Worm (Caenorhabditis elegans): ENCODE data around the gene rpn-13.

DNA sequence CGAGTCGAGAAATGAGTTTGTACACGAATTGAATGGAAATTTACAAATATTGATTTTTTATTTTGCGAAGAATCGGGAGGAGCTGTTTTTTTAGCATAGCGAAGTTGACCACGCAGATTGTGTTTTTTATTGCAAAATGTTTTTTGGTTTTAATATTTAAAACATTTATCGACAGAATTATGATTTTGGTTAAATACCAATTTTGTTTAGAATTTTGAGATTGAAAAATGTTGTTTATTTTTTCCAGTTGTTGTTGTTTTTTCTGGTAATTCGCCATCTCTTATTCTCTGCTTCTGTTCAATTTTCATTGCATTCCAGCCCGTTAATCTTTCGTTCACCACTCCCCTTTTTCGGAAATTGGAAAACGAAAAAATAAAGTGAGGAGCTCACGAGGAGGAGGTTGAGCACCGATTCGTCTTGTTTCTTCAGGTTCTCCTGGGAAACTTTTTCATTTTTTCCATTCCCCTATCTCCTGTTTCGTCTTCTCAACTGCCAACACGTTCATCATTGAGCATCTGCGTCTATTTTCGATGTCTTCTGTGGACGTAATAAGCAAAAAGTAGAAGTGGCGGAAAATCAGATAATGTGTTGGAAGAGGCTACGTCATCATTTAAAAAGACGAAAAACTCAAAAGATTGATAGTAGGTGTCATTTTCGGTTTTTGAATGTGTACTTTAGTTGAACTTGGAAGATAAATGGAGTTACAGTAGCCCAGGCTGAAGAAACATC is 45.6 kb downstream of the rpn-13 start, which contains the start of gene F47D12.7:
- TF ChIP-seq hnd-1 (tag; optimal IDR thresholded peaks at IDR 0.05), result no peak
- TF ChIP-seq ama-1 (optimal IDR thresholded peaks at IDR 0.05), result no peak
- no peak for TF ChIP-seq tbx-37 (GFP tag; conservative IDR thresholded peaks at IDR 0.05)

Measured in whole organism, early embryonic.